Worm (Caenorhabditis elegans): ENCODE measurements around the gene dmsr-8.

The dmsr-8 gene

ce11 chrV:10546749-10547148, 32.6 kb upstream of the dmsr-8 start, which contains the start of gene F25D1.5:
TSS of gene F25D1.5 (minus strand) at chrV:10546783.
- TF ChIP-seq tab-1 (GFP tag; IDR thresholded peaks at IDR 0.05) (no peak), ztf-23 (GFP tag; IDR thresholded peaks at IDR 0.05) (no peak), klf-2 (GFP tag; conservative IDR thresholded peaks at IDR 0.05) (no peak), flt-1 (GFP tag; IDR thresholded peaks at IDR 0.05) (no peak), med-1 (GFP tag; optimal IDR thresholded peaks at IDR 0.05; ENCODE audit: insufficient read depth) (no peak), cog-1 (tag; optimal IDR thresholded peaks at IDR 0.05) (no peak), T22C8.4 (GFP tag; IDR thresholded peaks at IDR 0.05) (no peak), ref-1 (GFP tag; conservative IDR thresholded peaks at IDR 0.05) (no peak), ztf-29 (GFP tag; IDR thresholded peaks at IDR 0.05) (no peak)

DNA sequence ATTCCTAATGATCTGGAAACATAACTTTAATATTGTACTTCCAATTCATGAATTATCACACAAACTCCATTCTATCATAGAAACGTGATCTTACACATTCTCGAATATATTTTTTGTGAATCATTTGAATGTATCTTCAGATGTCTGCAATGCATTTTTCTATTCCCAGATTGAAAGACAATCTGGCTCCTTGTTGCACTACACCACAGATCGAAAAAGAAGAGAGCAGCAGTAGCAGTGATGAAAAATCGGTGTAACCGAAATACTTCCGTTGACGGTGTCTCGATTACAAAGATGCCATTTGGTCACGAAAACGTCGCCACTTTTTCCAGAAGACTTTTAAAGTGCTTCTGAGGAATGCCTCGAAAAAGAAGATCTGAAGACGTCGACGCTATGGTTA, 25.9 kb upstream of the dmsr-8 start, which contains the start of gene degt-1:
degt-1 (plus strand) TSS at position 301 of the 400 bp plus-strand sequence.
- no peak for TF ChIP-seq ztf-29 (GFP tag; IDR thresholded peaks at IDR 0.05)
- TF ChIP-seq med-1 (GFP tag; optimal IDR thresholded peaks at IDR 0.05; ENCODE audit: insufficient read depth), result no peak
- TF ChIP-seq cog-1 (tag; optimal IDR thresholded peaks at IDR 0.05), result no peak
- no peak for TF ChIP-seq ref-1 (GFP tag; conservative IDR thresholded peaks at IDR 0.05)
- no peak for TF ChIP-seq T22C8.4 (GFP tag; IDR thresholded peaks at IDR 0.05)
- no peak for TF ChIP-seq flt-1 (GFP tag; IDR thresholded peaks at IDR 0.05)
- no peak for TF ChIP-seq klf-2 (GFP tag; conservative IDR thresholded peaks at IDR 0.05)
- no peak for TF ChIP-seq tab-1 (GFP tag; IDR thresholded peaks at IDR 0.05)
- TF ChIP-seq ztf-23 (GFP tag; IDR thresholded peaks at IDR 0.05), result no peak

DNA sequence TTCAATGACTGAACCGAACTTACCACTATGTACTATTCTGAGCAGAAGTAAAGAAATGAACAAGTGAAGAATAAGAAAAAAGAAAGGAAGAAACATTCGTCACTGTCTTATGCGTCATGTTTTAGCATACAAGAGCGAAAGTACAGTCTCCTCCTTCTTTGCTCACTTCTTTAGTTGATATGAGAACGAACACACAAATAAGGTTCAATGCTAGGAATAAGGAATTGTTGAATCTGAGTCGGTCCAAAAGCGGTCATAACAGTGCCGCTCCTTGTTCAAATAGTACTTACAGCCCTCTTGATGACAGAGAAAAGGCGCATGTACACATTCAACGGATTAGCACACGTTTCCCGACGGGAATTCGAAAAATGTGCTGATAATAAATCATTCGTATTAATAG, 24.9 kb upstream of the dmsr-8 start, which contains the start of gene F25D1.8:
F25D1.8 (plus strand) TSS at position 301 of the 400 bp plus-strand sequence.
- no peak for TF ChIP-seq tab-1 (GFP tag; IDR thresholded peaks at IDR 0.05)
- TF ChIP-seq ztf-29 (GFP tag; IDR thresholded peaks at IDR 0.05), result no peak
- no peak for TF ChIP-seq klf-2 (GFP tag; conservative IDR thresholded peaks at IDR 0.05)
- no peak for TF ChIP-seq cog-1 (tag; optimal IDR thresholded peaks at IDR 0.05)
- no peak for TF ChIP-seq med-1 (GFP tag; optimal IDR thresholded peaks at IDR 0.05; ENCODE audit: insufficient read depth)
- no peak for TF ChIP-seq T22C8.4 (GFP tag; IDR thresholded peaks at IDR 0.05)
- no peak for TF ChIP-seq ref-1 (GFP tag; conservative IDR thresholded peaks at IDR 0.05)
- TF ChIP-seq flt-1 (GFP tag; IDR thresholded peaks at IDR 0.05), result no peak
- TF ChIP-seq ztf-23 (GFP tag; IDR thresholded peaks at IDR 0.05), result no peak

DNA sequence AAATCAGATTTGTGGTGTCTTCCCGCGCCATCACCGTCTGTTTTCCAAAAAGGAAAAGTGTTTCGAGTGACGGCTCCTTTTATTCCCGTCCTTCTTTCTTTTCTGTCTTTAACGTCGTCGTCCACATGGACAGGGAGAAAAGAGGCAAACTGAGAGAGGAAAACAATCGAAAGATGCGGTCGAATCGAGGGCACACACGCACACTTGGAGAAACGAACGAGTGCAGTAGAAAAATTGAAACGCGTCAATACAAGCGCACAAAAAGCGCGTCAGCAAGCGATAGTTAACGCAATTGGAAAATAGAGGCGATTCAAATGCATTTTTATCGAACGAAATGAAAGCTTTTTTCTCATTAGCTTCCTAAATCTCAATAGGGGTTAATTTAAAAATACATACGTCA, 22.6 kb upstream of the dmsr-8 start:
- TF ChIP-seq ref-1 (GFP tag; conservative IDR thresholded peaks at IDR 0.05) (no peak), klf-2 (GFP tag; conservative IDR thresholded peaks at IDR 0.05) (no peak), tab-1 (GFP tag; IDR thresholded peaks at IDR 0.05) (no peak), flt-1 (GFP tag; IDR thresholded peaks at IDR 0.05) (no peak), ztf-29 (GFP tag; IDR thresholded peaks at IDR 0.05) (no peak), med-1 (GFP tag; optimal IDR thresholded peaks at IDR 0.05; ENCODE audit: insufficient read depth) (peak; percentile 1), cog-1 (tag; optimal IDR thresholded peaks at IDR 0.05) (peak; percentile 58), T22C8.4 (GFP tag; IDR thresholded peaks at IDR 0.05) (no peak), ztf-23 (GFP tag; IDR thresholded peaks at IDR 0.05) (peak; percentile 94)

- TF ChIP-seq tab-1 (GFP tag; IDR thresholded peaks at IDR 0.05) (no peak), ref-1 (GFP tag; conservative IDR thresholded peaks at IDR 0.05) (no peak), T22C8.4 (GFP tag; IDR thresholded peaks at IDR 0.05) (no peak), cog-1 (tag; optimal IDR thresholded peaks at IDR 0.05) (no peak), flt-1 (GFP tag; IDR thresholded peaks at IDR 0.05) (no peak), klf-2 (GFP tag; conservative IDR thresholded peaks at IDR 0.05) (no peak), ztf-29 (GFP tag; IDR thresholded peaks at IDR 0.05) (no peak), ztf-23 (GFP tag; IDR thresholded peaks at IDR 0.05) (no peak), med-1 (GFP tag; optimal IDR thresholded peaks at IDR 0.05; ENCODE audit: insufficient read depth) (no peak)
Measured at ce11 chrV:10536095-10536691, 22.0 kb upstream of the dmsr-8 start, which contains the start of gene ppm-1.A. TSS of gene ppm-1.A (minus strand) at chrV:10536388.

DNA sequence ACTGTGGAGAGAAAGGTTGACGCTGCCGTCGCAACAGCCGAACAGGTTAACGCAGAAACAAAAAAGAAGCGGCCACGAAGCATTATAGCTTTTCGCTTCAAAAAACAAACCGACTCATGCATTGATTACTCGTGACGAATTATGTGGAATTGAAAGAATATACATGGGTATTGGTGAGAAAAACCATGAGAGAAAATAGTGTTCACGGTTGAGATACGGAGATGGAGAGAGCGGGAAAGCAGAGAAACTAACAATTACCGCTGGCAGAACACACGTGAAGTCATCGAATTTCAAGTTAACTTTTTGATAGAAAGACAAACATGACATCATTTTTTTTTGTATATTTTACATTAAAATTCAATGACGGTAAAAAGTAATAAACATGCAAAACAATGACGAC, 21.2 kb upstream of the dmsr-8 start:
- TF ChIP-seq klf-2 (GFP tag; conservative IDR thresholded peaks at IDR 0.05), result no peak
- TF ChIP-seq T22C8.4 (GFP tag; IDR thresholded peaks at IDR 0.05), result no peak
- no peak for TF ChIP-seq med-1 (GFP tag; optimal IDR thresholded peaks at IDR 0.05; ENCODE audit: insufficient read depth)

ce11 chrV:10532725-10533124, 18.6 kb upstream of the dmsr-8 start, which contains the start of gene txt-10:
TSS of gene txt-10 (minus strand) at chrV:10532825.
- TF ChIP-seq med-1 (GFP tag; optimal IDR thresholded peaks at IDR 0.05; ENCODE audit: insufficient read depth) (no peak), tab-1 (GFP tag; IDR thresholded peaks at IDR 0.05) (no peak), ref-1 (GFP tag; conservative IDR thresholded peaks at IDR 0.05) (no peak)

DNA sequence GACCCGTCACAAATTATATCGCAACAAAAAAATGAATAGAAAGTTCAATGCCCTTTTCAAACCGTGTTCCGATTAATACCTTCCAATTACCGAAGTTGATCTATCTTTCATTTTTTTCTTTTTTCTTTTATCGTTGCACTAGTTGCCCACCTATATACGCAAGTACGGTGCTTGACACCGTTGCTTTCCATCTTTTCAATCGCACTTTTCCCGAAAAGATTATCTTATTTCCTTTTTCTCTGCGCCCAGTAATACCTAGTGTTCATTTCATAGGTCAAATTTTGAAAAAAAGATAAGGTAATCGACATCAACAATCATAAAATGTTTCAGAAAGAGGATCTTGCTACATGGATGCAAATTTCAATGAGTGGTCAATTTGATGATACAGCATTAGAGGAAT, 15.4 kb upstream of the dmsr-8 start:
- TF ChIP-seq ztf-23 (GFP tag; IDR thresholded peaks at IDR 0.05) (no peak), cog-1 (tag; optimal IDR thresholded peaks at IDR 0.05) (no peak), ztf-29 (GFP tag; IDR thresholded peaks at IDR 0.05) (no peak), klf-2 (GFP tag; conservative IDR thresholded peaks at IDR 0.05) (no peak), ref-1 (GFP tag; conservative IDR thresholded peaks at IDR 0.05) (no peak), T22C8.4 (GFP tag; IDR thresholded peaks at IDR 0.05) (no peak), tab-1 (GFP tag; IDR thresholded peaks at IDR 0.05) (no peak), flt-1 (GFP tag; IDR thresholded peaks at IDR 0.05) (no peak)

- TF ChIP-seq T22C8.4 (GFP tag; IDR thresholded peaks at IDR 0.05), result no peak
- no peak for TF ChIP-seq tab-1 (GFP tag; IDR thresholded peaks at IDR 0.05)
- TF ChIP-seq med-1 (GFP tag; optimal IDR thresholded peaks at IDR 0.05; ENCODE audit: insufficient read depth), result no peak
- TF ChIP-seq ztf-23 (GFP tag; IDR thresholded peaks at IDR 0.05), result no peak
- TF ChIP-seq ztf-29 (GFP tag; IDR thresholded peaks at IDR 0.05), result no peak
- TF ChIP-seq klf-2 (GFP tag; conservative IDR thresholded peaks at IDR 0.05), result no peak
- no peak for TF ChIP-seq cog-1 (tag; optimal IDR thresholded peaks at IDR 0.05)
- no peak for TF ChIP-seq flt-1 (GFP tag; IDR thresholded peaks at IDR 0.05)
- no peak for TF ChIP-seq ref-1 (GFP tag; conservative IDR thresholded peaks at IDR 0.05)
Measured at ce11 chrV:10528500-10528899, 14.3 kb upstream of the dmsr-8 start, which contains the start of gene F25D1.3. TSS of gene F25D1.3 (plus strand) at chrV:10528724.

ce11 chrV:10525902-10526301, 11.7 kb upstream of the dmsr-8 start, which contains the start of the genes C35A5.8 and hda-11:
TSS of gene C35A5.8 (minus strand) at chrV:10525908.
TSS of gene hda-11 (plus strand) at chrV:10526184.
- TF ChIP-seq ref-1 (GFP tag; conservative IDR thresholded peaks at IDR 0.05), result no peak
- peak; percentile 3 for TF ChIP-seq cog-1 (tag; optimal IDR thresholded peaks at IDR 0.05)
- 0 out of 2 replicates have a peak, but pooled peaks have one; percentile 27 for TF ChIP-seq klf-2 (GFP tag; conservative IDR thresholded peaks at IDR 0.05)
- TF ChIP-seq flt-1 (GFP tag; IDR thresholded peaks at IDR 0.05), result peak; percentile 79; the same call in 1 of the 2 replicates

Measured in whole organism, midembryonic.